Fruit fly (Drosophila melanogaster) whole organism, embryonic: Measurements from ENCODE around the gene alphaTub84D.

Experiments
- Asciz ChIP-seq: fragments of 200-800 bp; sonication (Bioruptor generic); optimal IDR thresholded peaks from 2 replicates; lab custom pipeline; 2017; ENCODE audit warnings: missing biosample characterization, mild to moderate bottlenecking, missing genetic modification characterization, missing genetic modification reagents
- CG10462 ChIP-seq: fragments of 200-800 bp; sonication (Bioruptor generic); optimal IDR thresholded peaks from 2 replicates; lab custom pipeline; 2016; ENCODE audit warnings: missing biosample characterization, missing genetic modification characterization
- CG11504 ChIP-seq: fragments of 200-800 bp; sonication (Bioruptor generic); optimal IDR thresholded peaks from 3 replicates; lab custom pipeline; 2019; ENCODE audit warnings: missing biosample characterization, mild to moderate bottlenecking, missing genetic modification characterization, moderate library complexity
- CG4404 ChIP-seq: fragments of 200-800 bp; sonication (Bioruptor generic); IDR thresholded peaks from 2 replicates; pipeline ENCODE4 v1.3.6; 2022; ENCODE audit warnings: missing biosample characterization, missing genetic modification characterization
- CG6175 ChIP-seq: fragments of 200-800 bp; sonication (Bioruptor generic); IDR thresholded peaks from 3 replicates; pipeline ENCODE4 v1.3.6; 2022; ENCODE audit warnings: missing biosample characterization, missing genetic modification characterization
- CG7556 ChIP-seq: fragments of 200-800 bp; sonication (Bioruptor generic); optimal IDR thresholded peaks from 2 replicates; lab custom pipeline; 2017; ENCODE audit warnings: missing biosample characterization, mild to moderate bottlenecking, missing genetic modification characterization
- CG7963 ChIP-seq: fragments of 200-800 bp; sonication (Bioruptor generic); IDR thresholded peaks from 3 replicates; pipeline ENCODE4 v1.3.6; 2022; ENCODE audit warnings: missing biosample characterization, missing genetic modification characterization; ENCODE audit not compliant: partially characterized antibody
- E2f2 ChIP-seq: fragments of 200-800 bp; sonication (Bioruptor generic); IDR thresholded peaks from 2 replicates; pipeline ENCODE4 v1.3.6; 2022; ENCODE audit warnings: missing biosample characterization, missing genetic modification characterization
- mld ChIP-seq: fragments of 200-800 bp; sonication (Bioruptor generic); IDR thresholded peaks from 3 replicates; pipeline ENCODE4 v1.3.6; 2022; ENCODE audit warnings: missing biosample characterization, missing genetic modification characterization; ENCODE audit not compliant: partially characterized antibody
- sug ChIP-seq: fragments of 200-800 bp; optimal IDR thresholded peaks from 2 replicates; lab custom pipeline; 2019; ENCODE audit warnings: missing biosample characterization, mild to moderate bottlenecking, missing genetic modification characterization, moderate library complexity

DNA sequence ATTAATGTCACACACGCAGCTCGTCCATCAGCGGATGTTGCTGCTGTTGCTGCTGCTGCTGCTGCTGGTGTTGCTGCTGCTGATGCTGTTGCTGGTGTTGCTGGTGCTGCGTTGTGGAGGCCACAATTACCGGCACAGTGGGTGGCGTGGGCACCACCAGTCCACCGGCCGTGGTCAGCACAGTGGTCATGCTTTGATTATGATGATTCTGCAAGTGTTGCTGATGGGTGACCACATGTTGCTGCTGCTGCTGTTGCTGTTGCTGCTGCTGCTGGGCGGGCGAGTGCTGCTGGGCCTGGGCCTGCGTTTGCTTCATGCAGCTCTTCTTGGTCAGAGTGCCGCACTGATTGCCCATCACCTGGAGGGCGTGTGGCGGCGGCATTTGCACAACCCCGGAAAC lies 41.7 kb downstream of the alphaTub84D start:
- TF ChIP-seq Asciz (no peak), sug (tag; lab: Kevin White, UChicago) (no peak), CG10462 (GFP tag; lab: Kevin White, UChicago) (no peak), CG11504 (tag; lab: Kevin White, UChicago) (no peak), E2f2 (GFP tag; lab: Robert Waterston, UW) (no peak), CG7556 (GFP tag; lab: Kevin White, UChicago) (no peak), CG6175 (GFP tag; lab: Robert Waterston, UW) (no peak), mld (no peak), CG7963 (GFP tag; lab: Robert Waterston, UW) (no peak), CG4404 (GFP tag; lab: Robert Waterston, UW) (no peak)
